Fruit fly (Drosophila melanogaster) whole organism, pupa: ENCODE results near the gene CG13284.

Experiments
- CG10348 ChIP-seq: fragments of 200-800 bp; sonication (Bioruptor generic); IDR thresholded peaks from 2 replicates; pipeline ENCODE4 v1.3.6; 2022; ENCODE audit warnings: missing biosample characterization, missing genetic modification characterization
- CG12605 ChIP-seq: fragments of 200-800 bp; sonication (Bioruptor generic); IDR thresholded peaks from 2 replicates; pipeline ENCODE4 v1.3.6; 2022; ENCODE audit warnings: missing biosample characterization, missing genetic modification characterization
- CG13204 ChIP-seq: fragments of 200-800 bp; sonication (Bioruptor generic); optimal IDR thresholded peaks from 2 replicates; lab custom pipeline; 2018; ENCODE audit warnings: missing biosample characterization, mild to moderate bottlenecking, missing genetic modification characterization, moderate library complexity
- CG14655 ChIP-seq: fragments of 200-800 bp; sonication (Bioruptor generic); optimal IDR thresholded peaks from 3 replicates; lab custom pipeline; 2017; ENCODE audit warnings: mild to moderate bottlenecking, missing biosample characterization, missing genetic modification reagents, missing genetic modification characterization
- CG15710 ChIP-seq: fragments of 200-800 bp; sonication (Bioruptor generic); optimal IDR thresholded peaks from 2 replicates; lab custom pipeline; 2018; ENCODE audit warnings: missing biosample characterization, mild to moderate bottlenecking, missing genetic modification characterization, moderate library complexity
- CG17806 ChIP-seq: fragments of 200-800 bp; sonication (Bioruptor generic); optimal IDR thresholded peaks from 2 replicates; lab custom pipeline; 2018; ENCODE audit warnings: missing biosample characterization, mild to moderate bottlenecking, missing genetic modification characterization, moderate library complexity
- CG32121 ChIP-seq: fragments of 200-800 bp; sonication (Bioruptor generic); IDR thresholded peaks from 2 replicates; pipeline ENCODE4 v1.3.6; 2022; ENCODE audit warnings: missing biosample characterization, missing genetic modification characterization
- CG34367 ChIP-seq: fragments of 200-800 bp; sonication (Bioruptor generic); optimal IDR thresholded peaks from 2 replicates; lab custom pipeline; 2018; ENCODE audit warnings: missing biosample characterization, mild to moderate bottlenecking, missing genetic modification characterization
- CG4496 ChIP-seq: fragments of 200-800 bp; sonication (Bioruptor generic); IDR thresholded peaks from 3 replicates; pipeline ENCODE4 v1.3.6; 2022; ENCODE audit warnings: missing biosample characterization, missing genetic modification characterization
- CG8159 ChIP-seq: fragments of 200-800 bp; sonication (Bioruptor generic); optimal IDR thresholded peaks from 3 replicates; lab custom pipeline; 2018; ENCODE audit warnings: missing biosample characterization, mild to moderate bottlenecking, missing genetic modification characterization, moderate library complexity
- CG8301 ChIP-seq: fragments of 200-800 bp; sonication (Bioruptor generic); optimal IDR thresholded peaks from 2 replicates; lab custom pipeline; 2018; ENCODE audit warnings: missing biosample characterization, mild to moderate bottlenecking, missing genetic modification characterization
- CG9948 ChIP-seq: fragments of 200-800 bp; sonication (Bioruptor generic); optimal IDR thresholded peaks from 2 replicates; lab custom pipeline; 2018; ENCODE audit warnings: missing biosample characterization, mild to moderate bottlenecking, missing genetic modification characterization, moderate library complexity
- D1 ChIP-seq: fragments of 200-800 bp; sonication (Bioruptor generic); optimal IDR thresholded peaks from 2 replicates; lab custom pipeline; 2018; ENCODE audit warnings: missing biosample characterization, mild to moderate bottlenecking, missing genetic modification characterization, moderate library complexity
- EcR ChIP-seq: fragments of 200-800 bp; sonication (Bioruptor generic); optimal IDR thresholded peaks from 3 replicates; lab custom pipeline; 2019; ENCODE audit warnings: missing biosample characterization, missing genetic modification characterization, mild to moderate bottlenecking, moderate library complexity, missing genetic modification reagents
- Ets98B ChIP-seq: fragments of 200-800 bp; sonication (Bioruptor generic); IDR thresholded peaks from 2 replicates; pipeline ENCODE4 v1.3.6; 2022; ENCODE audit warnings: missing biosample characterization, missing genetic modification characterization
- Pif1A ChIP-seq: fragments of 200-800 bp; sonication (Bioruptor generic); optimal IDR thresholded peaks from 3 replicates; lab custom pipeline; 2016; ENCODE audit warnings: missing biosample characterization, missing genetic modification characterization
- Pif1B ChIP-seq: fragments of 200-800 bp; sonication (Bioruptor generic); optimal IDR thresholded peaks from 3 replicates; lab custom pipeline; 2016; ENCODE audit warnings: missing biosample characterization, missing genetic modification characterization
- Snoo ChIP-seq: fragments of 200-800 bp; sonication (Bioruptor generic); optimal IDR thresholded peaks from 3 replicates; lab custom pipeline; 2017; ENCODE audit warnings: missing biosample characterization, mild to moderate bottlenecking, missing genetic modification characterization, inconsistent platforms
- fd96Ca ChIP-seq: fragments of 200-800 bp; sonication (Bioruptor generic); IDR thresholded peaks from 3 replicates; pipeline ENCODE4 v1.3.6; 2022; ENCODE audit warnings: missing biosample characterization, missing genetic modification characterization
- gl ChIP-seq: fragments of 200-800 bp; sonication (Bioruptor generic); optimal IDR thresholded peaks from 2 replicates; lab custom pipeline; 2018; ENCODE audit warnings: missing biosample characterization, mild to moderate bottlenecking, missing genetic modification characterization
- rn ChIP-seq: fragments of 200-800 bp; sonication (Bioruptor generic); IDR thresholded peaks from 2 replicates; pipeline ENCODE4 v1.3.6; 2022; ENCODE audit warnings: missing biosample characterization, missing genetic modification characterization

The CG13284 gene

dm6 chr2L:16801578-16802152 is 46.9 kb downstream of the CG13284 start:
- TF ChIP-seq Ets98B (GFP tag; lab: Robert Waterston, UW): no peak
- TF ChIP-seq D1 (tag; lab: Kevin White, UChicago): no peak
- no peak for TF ChIP-seq rn (GFP tag; lab: Robert Waterston, UW)
- TF ChIP-seq fd96Ca (GFP tag; lab: Robert Waterston, UW): no peak
- no peak for TF ChIP-seq Pif1B (GFP tag; lab: Kevin White, UChicago)
- no peak for TF ChIP-seq EcR (GFP tag; lab: Kevin White, UChicago)
- TF ChIP-seq CG12605 (GFP tag; lab: Robert Waterston, UW): no peak
- TF ChIP-seq Pif1A (GFP tag; lab: Kevin White, UChicago): no peak
- no peak for TF ChIP-seq CG8301
- no peak for TF ChIP-seq CG15710 (tag; lab: Kevin White, UChicago)
- TF ChIP-seq CG4496: no peak
- TF ChIP-seq CG34367 (tag; lab: Kevin White, UChicago): no peak

- no peak for TF ChIP-seq CG8159
Measured at dm6 chr2L:16799496-16799895, 49.0 kb downstream of the CG13284 start.

- TF ChIP-seq fd96Ca (GFP tag; lab: Robert Waterston, UW) (0 out of 3 replicates have a peak, but pooled peaks have one; percentile 34), CG32121 (GFP tag; lab: Robert Waterston, UW) (0 out of 2 replicates have a peak, but pooled peaks have one; percentile 23), rn (GFP tag; lab: Robert Waterston, UW) (no peak)
Measured at dm6 chr2L:16798705-16799104, 49.8 kb downstream of the CG13284 start, which contains the start of gene Ugt37D1. Gene Ugt37D1 (plus strand): TSS chr2L:16799025.

dm6 chr2L:16796104-16796645 is 52.3 kb downstream of the CG13284 start, which contains the start of gene Ugt37E1:
Gene Ugt37E1 (plus strand): TSS chr2L:16796595.
- TF ChIP-seq CG8301: no peak
- TF ChIP-seq CG13204 (GFP tag; lab: Kevin White, UChicago): no peak
- no peak for TF ChIP-seq CG9948 (tag; lab: Kevin White, UChicago)
- TF ChIP-seq CG15710 (tag; lab: Kevin White, UChicago): no peak
- TF ChIP-seq Pif1A (GFP tag; lab: Kevin White, UChicago): no peak
- TF ChIP-seq rn (GFP tag; lab: Robert Waterston, UW): no peak
- TF ChIP-seq Pif1B (GFP tag; lab: Kevin White, UChicago): no peak
- no peak for TF ChIP-seq D1 (tag; lab: Kevin White, UChicago)
- TF ChIP-seq CG4496: no peak
- no peak for TF ChIP-seq CG8159
- no peak for TF ChIP-seq Snoo (tag; lab: Kevin White, UChicago)
- TF ChIP-seq fd96Ca (GFP tag; lab: Robert Waterston, UW): no peak

- TF ChIP-seq fd96Ca (GFP tag; lab: Robert Waterston, UW) (no peak), CG9948 (tag; lab: Kevin White, UChicago) (no peak), CG8301 (no peak), Snoo (tag; lab: Kevin White, UChicago) (no peak), CG12605 (GFP tag; lab: Robert Waterston, UW) (no peak), gl (tag; lab: Kevin White, UChicago) (no peak), Ets98B (GFP tag; lab: Robert Waterston, UW) (no peak), CG15710 (tag; lab: Kevin White, UChicago) (no peak), rn (GFP tag; lab: Robert Waterston, UW) (no peak), Pif1B (GFP tag; lab: Kevin White, UChicago) (no peak), CG17806 (no peak), CG10348 (no peak), Pif1A (GFP tag; lab: Kevin White, UChicago) (no peak), CG32121 (GFP tag; lab: Robert Waterston, UW) (no peak), EcR (GFP tag; lab: Kevin White, UChicago) (no peak), CG34367 (tag; lab: Kevin White, UChicago) (no peak), CG4496 (no peak), CG14655 (GFP tag; lab: Kevin White, UChicago) (no peak)
- TF ChIP-seq, all 21 proteins: peak for 0
Measured at dm6 chr2L:16793970-16794369, 54.5 kb downstream of the CG13284 start, which contains the start of gene Ugt37C2. Gene Ugt37C2 (plus strand): TSS chr2L:16794211.
